Fruit fly (Drosophila melanogaster) whole organism, wandering third instar larva: Measurements from ENCODE around the gene CG14691.

Experiments
- Abd-B ChIP-seq: fragments of >200 bp; optimal IDR thresholded peaks from 2 replicates; lab custom pipeline; 2017; ENCODE audit warnings: missing biosample characterization, missing genetic modification characterization
- CG32264 ChIP-seq: fragments of 200-800 bp; sonication (Bioruptor generic); optimal IDR thresholded peaks from 2 replicates; lab custom pipeline; 2016; ENCODE audit warnings: missing biosample characterization, missing genetic modification characterization
- CG9705 ChIP-seq: fragments of 200-800 bp; sonication (Bioruptor generic); optimal IDR thresholded peaks from 2 replicates; lab custom pipeline; 2018; ENCODE audit warnings: missing biosample characterization, mild to moderate bottlenecking, missing genetic modification characterization
- CrebA ChIP-seq: fragments of 200-800 bp; sonication (Bioruptor generic); optimal IDR thresholded peaks from 2 replicates; lab custom pipeline; 2016; ENCODE audit warnings: missing biosample characterization, mild to moderate bottlenecking, missing genetic modification characterization, borderline replicate concordance
- Dfd ChIP-seq: fragments of >200 bp; optimal IDR thresholded peaks from 2 replicates; lab custom pipeline; 2017; ENCODE audit warnings: missing biosample characterization, missing genetic modification characterization
- GATAd ChIP-seq: sonication (Bioruptor generic); optimal IDR thresholded peaks from 2 replicates; lab custom pipeline; 2016; ENCODE audit warnings: missing biosample characterization, missing genetic modification characterization
- HLH106 ChIP-seq: fragments of 200-800 bp; optimal IDR thresholded peaks from 3 replicates; lab custom pipeline; 2019; ENCODE audit warnings: missing biosample characterization, mild to moderate bottlenecking, missing genetic modification characterization, moderate library complexity
- Hnf4 ChIP-seq: fragments of 200-800 bp; sonication (Bioruptor generic); optimal IDR thresholded peaks from 2 replicates; lab custom pipeline; 2016; ENCODE audit warnings: missing biosample characterization, mild to moderate bottlenecking, missing genetic modification characterization
- Hr78 ChIP-seq: fragments of >200 bp; optimal IDR thresholded peaks from 2 replicates; lab custom pipeline; 2017; ENCODE audit warnings: missing biosample characterization, missing genetic modification characterization
- Hr83 ChIP-seq: fragments of 200-300 bp; sonication (Bioruptor generic); optimal IDR thresholded peaks from 2 replicates; lab custom pipeline; 2016; ENCODE audit warnings: missing biosample characterization, mild to moderate bottlenecking, missing genetic modification characterization, moderate library complexity; ENCODE audit not compliant: poor library complexity, severe bottlenecking
- Jra ChIP-seq: sonication (Bioruptor generic); optimal IDR thresholded peaks from 2 replicates; lab custom pipeline; 2016; ENCODE audit warnings: missing biosample characterization, missing genetic modification characterization
- Myc ChIP-seq: fragments of >200 bp; optimal IDR thresholded peaks from 2 replicates; lab custom pipeline; 2017
- N ChIP-seq: fragments of >200 bp; optimal IDR thresholded peaks from 2 replicates; lab custom pipeline; 2018; ENCODE audit warnings: missing biosample characterization, missing external identifiers, missing genetic modification characterization
- OdsH ChIP-seq: fragments of 200-800 bp; sonication (Bioruptor generic); optimal IDR thresholded peaks from 2 replicates; lab custom pipeline; 2016; ENCODE audit warnings: missing biosample characterization, mild to moderate bottlenecking, missing genetic modification characterization
- Rel ChIP-seq, 2 experiments: fragments of 200-800 bp; sonication (Bioruptor generic) in 1 of 2; optimal IDR thresholded peaks; 2 replicates in 1 of 2; 3 replicates in 1 of 2; lab custom pipeline; 2016 to 2019; ENCODE audit warnings: mild to moderate bottlenecking in 2 of 2, missing biosample characterization in 2 of 2, missing genetic modification characterization in 2 of 2, moderate library complexity in 1 of 2
- Vsx2 ChIP-seq: fragments of 200-300, 225-300 bp; sonication (Bioruptor generic); optimal IDR thresholded peaks from 2 replicates; lab custom pipeline; 2018; ENCODE audit warnings: missing biosample characterization, missing genetic modification characterization; ENCODE audit not compliant: partially characterized antibody
- br ChIP-seq: fragments of 200-800 bp; sonication (Bioruptor generic); optimal IDR thresholded peaks from 2 replicates; lab custom pipeline; 2016; ENCODE audit warnings: missing biosample characterization, missing genetic modification characterization
- brk ChIP-seq: fragments of 200-800 bp; sonication (Bioruptor generic); optimal IDR thresholded peaks from 2 replicates; lab custom pipeline; 2016; ENCODE audit warnings: missing biosample characterization, mild to moderate bottlenecking, missing genetic modification characterization
- dl ChIP-seq, 2 experiments: fragments of 175-275, 200-275 bp in 1 of 2; fragments of 200-275 bp in 1 of 2; sonication (Bioruptor generic); optimal IDR thresholded peaks; lab custom pipeline; 2018; ENCODE audit warnings: mild to moderate bottlenecking in 2 of 2, missing biosample characterization in 2 of 2, missing genetic modification characterization in 2 of 2, moderate library complexity in 2 of 2; ENCODE audit not compliant: partially characterized antibody in 2 of 2, insufficient read depth in 1 of 2
- dmrt93B ChIP-seq: fragments of 200-800 bp; sonication (Bioruptor generic); optimal IDR thresholded peaks from 2 replicates; lab custom pipeline; 2018; ENCODE audit warnings: missing biosample characterization, mild to moderate bottlenecking, missing genetic modification characterization
- dsf ChIP-seq: sonication (Bioruptor generic); optimal IDR thresholded peaks from 2 replicates; lab custom pipeline; 2016; ENCODE audit warnings: missing biosample characterization, missing genetic modification characterization, borderline replicate concordance
- ey ChIP-seq: fragments of 200-800 bp; sonication (Bioruptor generic); optimal IDR thresholded peaks from 2 replicates; lab custom pipeline; 2016; ENCODE audit warnings: missing biosample characterization, missing genetic modification characterization
- foxo ChIP-seq, 2 experiments: fragments of 200-800 bp; sonication (Bioruptor generic); optimal IDR thresholded peaks; 2 replicates in 1 of 2; 3 replicates in 1 of 2; lab custom pipeline; 2016 to 2017; ENCODE audit warnings: missing biosample characterization in 2 of 2, missing genetic modification characterization in 2 of 2
- fru ChIP-seq: fragments of 200-800 bp; sonication (Bioruptor generic); optimal IDR thresholded peaks from 3 replicates; lab custom pipeline; 2016; ENCODE audit warnings: missing biosample characterization, mild to moderate bottlenecking, missing genetic modification characterization
- h ChIP-seq: fragments of 200-800 bp; sonication (Bioruptor generic); optimal IDR thresholded peaks from 3 replicates; lab custom pipeline; 2016; ENCODE audit warnings: missing biosample characterization, mild to moderate bottlenecking, missing genetic modification characterization
- jim ChIP-seq: fragments of 175-275, 200-325 bp; sonication (Bioruptor generic); optimal IDR thresholded peaks from 2 replicates; lab custom pipeline; 2016; ENCODE audit warnings: missing biosample characterization, mild to moderate bottlenecking, missing genetic modification characterization
- lola ChIP-seq: fragments of >200 bp; optimal IDR thresholded peaks from 2 replicates; lab custom pipeline; 2017; ENCODE audit warnings: missing biosample characterization, missing genetic modification characterization
- pan ChIP-seq: fragments of >200 bp; optimal IDR thresholded peaks from 2 replicates; lab custom pipeline; 2017
- psq ChIP-seq: fragments of 200-800 bp; sonication (Bioruptor generic); optimal IDR thresholded peaks from 3 replicates; lab custom pipeline; 2017; ENCODE audit warnings: missing biosample characterization, mild to moderate bottlenecking, missing genetic modification characterization, moderate library complexity
- rgr ChIP-seq: fragments of 200-800 bp; sonication (Bioruptor generic); optimal IDR thresholded peaks from 3 replicates; lab custom pipeline; 2016; ENCODE audit warnings: missing biosample characterization, mild to moderate bottlenecking, missing genetic modification characterization
- sage ChIP-seq: fragments of 200-800 bp; sonication (Bioruptor generic); optimal IDR thresholded peaks from 2 replicates; lab custom pipeline; 2016; ENCODE audit warnings: missing biosample characterization, mild to moderate bottlenecking, missing genetic modification characterization
- sv ChIP-seq: fragments of 200-800 bp; sonication (Bioruptor generic); optimal IDR thresholded peaks from 3 replicates; lab custom pipeline; 2016; ENCODE audit warnings: missing biosample characterization, missing genetic modification characterization
- tai ChIP-seq: sonication (Bioruptor generic); optimal IDR thresholded peaks from 2 replicates; lab custom pipeline; 2016; ENCODE audit warnings: missing biosample characterization, missing genetic modification characterization
- usp ChIP-seq: fragments of >200 bp; optimal IDR thresholded peaks from 2 replicates; lab custom pipeline; 2017; ENCODE audit warnings: missing biosample characterization, missing genetic modification characterization
- woc ChIP-seq: sonication (Bioruptor generic); optimal IDR thresholded peaks from 2 replicates; lab custom pipeline; 2016; ENCODE audit warnings: missing biosample characterization, mild to moderate bottlenecking, missing genetic modification characterization

CG14691 gene

dm6 chr3R:10788186-10788585 is 32.8 kb upstream of the CG14691 start, which contains the start of the genes Art1 and Mcm5 (continued):
- TF ChIP-seq CG32264 (GFP tag; lab: Kevin White, UChicago) (peak; percentile 10), Hr78 (GFP tag; lab: Kevin White, UChicago) (no peak), Hr83 (GFP tag; lab: Kevin White, UChicago) (no peak), sage (GFP tag; lab: Kevin White, UChicago) (no peak), lola (GFP tag; lab: Kevin White, UChicago) (no peak), woc (GFP tag; lab: Kevin White, UChicago) (peak; percentile 66), Jra (GFP tag; lab: Kevin White, UChicago) (peak; percentile 79)

dm6 chr3R:10784058-10784499 is 28.6 kb upstream of the CG14691 start, which contains the start of the genes mRpL37 and Rbp1:
Gene mRpL37 (minus strand): TSS chr3R:10784092.
Gene Rbp1 (plus strand): TSS chr3R:10784383.
- TF ChIP-seq GATAd (GFP tag; lab: Kevin White, UChicago) (peak; percentile 50), Hnf4 (peak; percentile 77), jim (GFP tag; lab: Kevin White, UChicago) (peak; percentile 22), usp (no peak), Hr83 (GFP tag; lab: Kevin White, UChicago) (no peak), Jra (GFP tag; lab: Kevin White, UChicago) (peak; percentile 30), Myc (no peak), h (GFP tag; lab: Kevin White, UChicago) (peak; percentile 86), ey (GFP tag; lab: Kevin White, UChicago) (peak; percentile 61), Abd-B (GFP tag; lab: Kevin White, UChicago) (no peak), tai (GFP tag; lab: Kevin White, UChicago) (no peak), psq (GFP tag; lab: Kevin White, UChicago) (peak; percentile 70), rgr (GFP tag; lab: Kevin White, UChicago) (peak; percentile 77), dmrt93B (peak; percentile 82), dsf (GFP tag; lab: Kevin White, UChicago) (peak; percentile 24), br (GFP tag; lab: Kevin White, UChicago) (peak; percentile 32), lola (GFP tag; lab: Kevin White, UChicago) (no peak), sv (GFP tag; lab: Kevin White, UChicago) (peak; percentile 55), CG9705 (GFP tag; lab: Kevin White, UChicago) (peak; percentile 73), OdsH (GFP tag; lab: Kevin White, UChicago) (peak; percentile 67), HLH106 (peak; percentile 95), Dfd (GFP tag; lab: Kevin White, UChicago) (no peak), foxo (GFP tag; optimal IDR thresholded peaks at IDR 0.05; lab: Kevin White, UChicago) (peak in 1 of 2 experiments; percentile 90), Vsx2 (GFP tag; lab: Kevin White, UChicago) (no peak), woc (GFP tag; lab: Kevin White, UChicago) (peak; percentile 82), brk (GFP tag; lab: Kevin White, UChicago) (no peak)

- TF ChIP-seq CrebA (no peak), ey (GFP tag; lab: Kevin White, UChicago) (no peak), sage (GFP tag; lab: Kevin White, UChicago) (no peak), dmrt93B (no peak), sv (GFP tag; lab: Kevin White, UChicago) (no peak), jim (GFP tag; lab: Kevin White, UChicago) (no peak), Myc (no peak)
- TF ChIP-seq, all 38 proteins: peak for 0
Measured at dm6 chr3R:10782167-10782566, 26.7 kb upstream of the CG14691 start, which contains the start of gene CG42633. Gene CG42633 (minus strand): TSS chr3R:10782267.

- TF ChIP-seq Jra (GFP tag; lab: Kevin White, UChicago) (no peak), usp (no peak), dl (GFP tag; optimal IDR thresholded peaks at IDR 0.05; lab: Kevin White, UChicago; ENCODE audit: insufficient read depth in 1 of 2, partially characterized antibody in 2 of 2) (no peak), GATAd (GFP tag; lab: Kevin White, UChicago) (no peak), dmrt93B (no peak), fru (no peak), tai (GFP tag; lab: Kevin White, UChicago) (no peak), N (no peak), Rel (GFP tag; optimal IDR thresholded peaks at IDR 0.05; lab: Kevin White, UChicago) (no peak), Rel (tag; optimal IDR thresholded peaks at IDR 0.05; lab: Kevin White, UChicago) (no peak), psq (GFP tag; lab: Kevin White, UChicago) (no peak), pan (lab: Kevin White, UChicago) (no peak)
Measured at dm6 chr3R:10780161-10780560, 24.7 kb upstream of the CG14691 start.
